Fruit fly (Drosophila melanogaster) whole organism, embryonic: ENCODE results near the gene CG15353.

Experiments used
- CG17385 ChIP-seq: fragments of 200-800 bp; sonication (Bioruptor generic); optimal IDR thresholded peaks from 3 replicates; lab custom pipeline; 2018; ENCODE audit warnings: missing biosample characterization, mild to moderate bottlenecking, missing genetic modification characterization
- Tbp ChIP-seq: fragments of >200 bp; optimal IDR thresholded peaks from 2 replicates; lab custom pipeline; 2018; ENCODE audit warnings: missing biosample characterization, missing genetic modification characterization
- dimm ChIP-seq: fragments of 200-800 bp; sonication (Bioruptor generic); IDR thresholded peaks from 2 replicates; pipeline ENCODE4 v1.3.6; 2022; ENCODE audit warnings: missing biosample characterization, missing genetic modification characterization
- vnd ChIP-seq: fragments of 200-800 bp; sonication (Bioruptor generic); IDR thresholded peaks from 3 replicates; pipeline ENCODE4 v1.3.6; 2022; ENCODE audit warnings: missing biosample characterization, missing genetic modification characterization; ENCODE audit not compliant: partially characterized antibody
- zen ChIP-seq: fragments of 200-800 bp; sonication (Bioruptor generic); optimal IDR thresholded peaks from 3 replicates; lab custom pipeline; 2018; ENCODE audit warnings: missing biosample characterization, mild to moderate bottlenecking, missing genetic modification characterization, moderate library complexity

DNA sequence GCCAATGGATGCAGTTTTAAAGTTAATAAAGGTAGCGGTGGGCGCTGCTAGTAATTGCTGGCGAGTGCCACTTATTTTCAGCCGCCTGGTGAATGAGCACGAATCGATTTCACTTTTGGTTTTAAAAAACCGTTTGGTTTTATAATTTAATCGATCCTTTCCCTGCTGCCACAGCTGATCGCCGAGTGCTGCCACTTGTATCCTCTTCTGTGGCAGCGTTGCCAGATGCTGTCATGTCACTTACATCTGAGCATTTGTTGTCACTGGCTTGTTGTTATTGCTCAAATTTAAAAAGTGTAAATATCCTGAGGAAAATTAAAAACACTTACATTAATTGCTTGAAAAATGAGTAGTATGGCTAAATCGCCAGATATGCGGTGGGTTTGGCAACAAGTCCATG lies 38.3 kb upstream of the CG15353 start, which contains the start of gene Kebab:
- TF ChIP-seq CG17385 (GFP tag; lab: Kevin White, UChicago) (no peak), zen (tag; lab: Kevin White, UChicago) (no peak), dimm (GFP tag; lab: Robert Waterston, UW) (no peak), vnd (GFP tag; lab: Robert Waterston, UW) (no peak), Tbp (GFP tag; lab: Kevin White, UChicago) (no peak)
